Fruit fly (Drosophila melanogaster) whole organism, pupa: ENCODE data around the gene PolA2.

Experiments
- CG14655 ChIP-seq: fragments of 200-800 bp; sonication (Bioruptor generic); optimal IDR thresholded peaks from 3 replicates; lab custom pipeline; 2017; ENCODE audit warnings: mild to moderate bottlenecking, missing biosample characterization, missing genetic modification reagents, missing genetic modification characterization
- CG32121 ChIP-seq: fragments of 200-800 bp; sonication (Bioruptor generic); IDR thresholded peaks from 2 replicates; pipeline ENCODE4 v1.3.6; 2022; ENCODE audit warnings: missing biosample characterization, missing genetic modification characterization
- CG34367 ChIP-seq: fragments of 200-800 bp; sonication (Bioruptor generic); optimal IDR thresholded peaks from 2 replicates; lab custom pipeline; 2018; ENCODE audit warnings: missing biosample characterization, mild to moderate bottlenecking, missing genetic modification characterization
- CG4496 ChIP-seq: fragments of 200-800 bp; sonication (Bioruptor generic); IDR thresholded peaks from 3 replicates; pipeline ENCODE4 v1.3.6; 2022; ENCODE audit warnings: missing biosample characterization, missing genetic modification characterization
- CG8159 ChIP-seq: fragments of 200-800 bp; sonication (Bioruptor generic); optimal IDR thresholded peaks from 3 replicates; lab custom pipeline; 2018; ENCODE audit warnings: missing biosample characterization, mild to moderate bottlenecking, missing genetic modification characterization, moderate library complexity
- CG9948 ChIP-seq: fragments of 200-800 bp; sonication (Bioruptor generic); optimal IDR thresholded peaks from 2 replicates; lab custom pipeline; 2018; ENCODE audit warnings: missing biosample characterization, mild to moderate bottlenecking, missing genetic modification characterization, moderate library complexity
- EcR ChIP-seq: fragments of 200-800 bp; sonication (Bioruptor generic); optimal IDR thresholded peaks from 3 replicates; lab custom pipeline; 2019; ENCODE audit warnings: missing biosample characterization, missing genetic modification characterization, mild to moderate bottlenecking, moderate library complexity, missing genetic modification reagents
- Ets98B ChIP-seq: fragments of 200-800 bp; sonication (Bioruptor generic); IDR thresholded peaks from 2 replicates; pipeline ENCODE4 v1.3.6; 2022; ENCODE audit warnings: missing biosample characterization, missing genetic modification characterization
- Pif1B ChIP-seq: fragments of 200-800 bp; sonication (Bioruptor generic); optimal IDR thresholded peaks from 3 replicates; lab custom pipeline; 2016; ENCODE audit warnings: missing biosample characterization, missing genetic modification characterization
- Snoo ChIP-seq: fragments of 200-800 bp; sonication (Bioruptor generic); optimal IDR thresholded peaks from 3 replicates; lab custom pipeline; 2017; ENCODE audit warnings: missing biosample characterization, mild to moderate bottlenecking, missing genetic modification characterization, inconsistent platforms
- gl ChIP-seq: fragments of 200-800 bp; sonication (Bioruptor generic); optimal IDR thresholded peaks from 2 replicates; lab custom pipeline; 2018; ENCODE audit warnings: missing biosample characterization, mild to moderate bottlenecking, missing genetic modification characterization
- rn ChIP-seq: fragments of 200-800 bp; sonication (Bioruptor generic); IDR thresholded peaks from 2 replicates; pipeline ENCODE4 v1.3.6; 2022; ENCODE audit warnings: missing biosample characterization, missing genetic modification characterization

dm6 chr3R:27281811-27282131 is 42.8 kb downstream of the PolA2 start:
- TF ChIP-seq rn (GFP tag; lab: Robert Waterston, UW) (no peak), CG9948 (tag; lab: Kevin White, UChicago) (no peak), Snoo (tag; lab: Kevin White, UChicago) (no peak), CG8159 (tag; lab: Kevin White, UChicago) (no peak), gl (tag; lab: Kevin White, UChicago) (no peak), EcR (GFP tag; lab: Kevin White, UChicago) (no peak), Pif1B (GFP tag; lab: Kevin White, UChicago) (no peak), CG34367 (tag; lab: Kevin White, UChicago) (no peak), CG14655 (no peak), Ets98B (GFP tag; lab: Robert Waterston, UW) (no peak), CG4496 (no peak), CG32121 (GFP tag; lab: Robert Waterston, UW) (no peak)
